Worm (Caenorhabditis elegans) whole organism, mixed stage, embryonic: Measurements from ENCODE around the gene tbx-9.

Experiments
- M03D4.4 ChIP-seq: sonication (generic microtip); optimal IDR thresholded peaks from 2 replicates; lab custom pipeline; 2017; ENCODE audit warnings: mild to moderate bottlenecking, missing genetic modification characterization, missing compliant biosample characterization
- ceh-83 ChIP-seq: fragments of 200-800 bp; sonication (Bioruptor generic); optimal IDR thresholded peaks from 2 replicates; lab custom pipeline; 2018; ENCODE audit warnings: mild to moderate bottlenecking, missing genetic modification characterization, missing compliant biosample characterization
- elt-3 ChIP-seq: fragments of 150-350 bp; optimal IDR thresholded peaks from 2 replicates; lab custom pipeline; 2014; ENCODE audit warnings: missing biosample characterization, missing genetic modification characterization
- nhr-12 ChIP-seq: fragments of 150-350 bp; optimal IDR thresholded peaks from 2 replicates; lab custom pipeline; 2014; ENCODE audit warnings: missing biosample characterization, missing genetic modification characterization
- nhr-28 ChIP-seq: fragments of 150-350 bp; optimal IDR thresholded peaks from 2 replicates; lab custom pipeline; 2014; ENCODE audit warnings: missing biosample characterization, missing genetic modification characterization
- pha-4 ChIP-seq: fragments of 150-350 bp; optimal IDR thresholded peaks from 2 replicates; lab custom pipeline; 2018; ENCODE audit warnings: missing biosample characterization, missing genetic modification reagents, missing genetic modification characterization
- snpc-4 ChIP-seq: fragments of 150-350 bp; optimal IDR thresholded peaks from 2 replicates; lab custom pipeline; 2014; ENCODE audit warnings: missing biosample characterization, missing genetic modification characterization
- sptf-1 ChIP-seq: sonication (generic microtip); optimal IDR thresholded peaks from 2 replicates; lab custom pipeline; 2017; ENCODE audit warnings: mild to moderate bottlenecking, missing genetic modification characterization, moderate library complexity, missing compliant biosample characterization
- unc-62 ChIP-seq: fragments of 150-350 bp; optimal IDR thresholded peaks from 2 replicates; lab custom pipeline; 2014; ENCODE audit warnings: missing biosample characterization, missing genetic modification reagents, missing genetic modification characterization
- ztf-11 ChIP-seq: fragments of 150-350 bp; optimal IDR thresholded peaks from 2 replicates; lab custom pipeline; 2014; ENCODE audit warnings: missing biosample characterization, missing genetic modification characterization

ce11 chrIII:10351595-10352207 is 10.0 kb upstream of the tbx-9 start, which contains the start of gene T07C4.3:
- TF ChIP-seq pha-4 (tag; lab: Kevin White, UChicago) = no peak
- no peak for TF ChIP-seq elt-3 (tag; lab: Kevin White, UChicago)
- no peak for TF ChIP-seq nhr-28 (tag; lab: Kevin White, UChicago)
- no peak for TF ChIP-seq nhr-12 (tag; lab: Kevin White, UChicago)
- no peak for TF ChIP-seq unc-62 (GFP tag; lab: Kevin White, UChicago)
- no peak for TF ChIP-seq M03D4.4
- no peak for TF ChIP-seq ztf-11 (tag; lab: Kevin White, UChicago)
- no peak for TF ChIP-seq ceh-83 (GFP tag; lab: Kevin White, UChicago)
- TF ChIP-seq sptf-1 = no peak
- TF ChIP-seq snpc-4 (tag; lab: Kevin White, UChicago) = no peak
